Fruit fly (Drosophila melanogaster) whole organism, prepupa: Measurements from ENCODE around the gene Uba2.

Experiments used
- CG10631 ChIP-seq: fragments of 200-800 bp; sonication (Bioruptor generic); optimal IDR thresholded peaks from 2 replicates; lab custom pipeline; 2016; ENCODE audit warnings: missing biosample characterization, missing genetic modification characterization
- CG11762 ChIP-seq: fragments of 200-800 bp; sonication (Bioruptor generic); optimal IDR thresholded peaks from 3 replicates; lab custom pipeline; 2016; ENCODE audit warnings: missing biosample characterization, missing genetic modification characterization; ENCODE audit not compliant: insufficient read depth
- CG15336 ChIP-seq: fragments of 200-800 bp; sonication (Bioruptor generic); IDR thresholded peaks from 2 replicates; pipeline ENCODE4 v1.3.6; 2022; ENCODE audit warnings: missing biosample characterization, missing genetic modification characterization
- CG1621 ChIP-seq: fragments of 200-800 bp; sonication (Bioruptor generic); optimal IDR thresholded peaks from 3 replicates; lab custom pipeline; 2018; ENCODE audit warnings: missing biosample characterization, mild to moderate bottlenecking, missing genetic modification characterization
- CG16779 ChIP-seq: fragments of 200-800 bp; sonication (Bioruptor generic); optimal IDR thresholded peaks from 3 replicates; lab custom pipeline; 2017; ENCODE audit warnings: missing biosample characterization, mild to moderate bottlenecking, missing genetic modification characterization
- CG32006 ChIP-seq: fragments of 200-800 bp; sonication (Bioruptor generic); optimal IDR thresholded peaks from 3 replicates; lab custom pipeline; 2017; ENCODE audit warnings: missing biosample characterization, mild to moderate bottlenecking, missing genetic modification characterization
- CG34406 ChIP-seq: fragments of 200-800 bp; sonication (Bioruptor generic); optimal IDR thresholded peaks from 3 replicates; lab custom pipeline; 2016; ENCODE audit warnings: missing biosample characterization, missing genetic modification characterization
- CG3919 ChIP-seq: fragments of 200-800 bp; sonication (Bioruptor generic); optimal IDR thresholded peaks from 3 replicates; lab custom pipeline; 2016; ENCODE audit warnings: missing biosample characterization, missing genetic modification characterization
- CG4318 ChIP-seq: fragments of 200-800 bp; sonication (Bioruptor generic); optimal IDR thresholded peaks from 3 replicates; lab custom pipeline; 2017; ENCODE audit warnings: missing biosample characterization, mild to moderate bottlenecking, missing genetic modification characterization
- CG6163 ChIP-seq: fragments of 200-800 bp; sonication (Bioruptor generic); IDR thresholded peaks from 3 replicates; pipeline ENCODE4 v1.3.6; 2022; ENCODE audit warnings: missing biosample characterization, missing genetic modification characterization
- CG6276 ChIP-seq: fragments of 200-800 bp; sonication (Bioruptor generic); optimal IDR thresholded peaks from 2 replicates; lab custom pipeline; 2017; ENCODE audit warnings: missing biosample characterization, mild to moderate bottlenecking, missing genetic modification characterization
- CG6808 ChIP-seq: fragments of 200-800 bp; sonication (Bioruptor generic); optimal IDR thresholded peaks from 3 replicates; lab custom pipeline; 2017; ENCODE audit warnings: missing biosample characterization, missing genetic modification characterization, mild to moderate bottlenecking, moderate library complexity, missing genetic modification reagents
- CG6854 ChIP-seq: fragments of 200-800 bp; sonication (Bioruptor generic); optimal IDR thresholded peaks from 2 replicates; lab custom pipeline; 2017; ENCODE audit warnings: missing biosample characterization, mild to moderate bottlenecking, missing genetic modification characterization
- CG8119 ChIP-seq: fragments of 200-800 bp; sonication (Bioruptor generic); IDR thresholded peaks from 3 replicates; pipeline ENCODE4 v1.3.6; 2022; ENCODE audit warnings: missing biosample characterization, missing genetic modification characterization
- CG8319 ChIP-seq: fragments of 200-800 bp; sonication (Bioruptor generic); optimal IDR thresholded peaks from 3 replicates; lab custom pipeline; 2016; ENCODE audit warnings: missing biosample characterization, missing genetic modification characterization
- CG8632 ChIP-seq: fragments of 200-800 bp; sonication (Bioruptor generic); optimal IDR thresholded peaks from 3 replicates; lab custom pipeline; 2016; ENCODE audit warnings: missing biosample characterization, missing genetic modification characterization
- Eip93F ChIP-seq: fragments of 200-800 bp; sonication (Bioruptor generic); optimal IDR thresholded peaks from 2 replicates; lab custom pipeline; 2016; ENCODE audit warnings: missing biosample characterization, mild to moderate bottlenecking, missing genetic modification characterization
- Ets21C ChIP-seq: fragments of 200-800 bp; sonication (Bioruptor generic); optimal IDR thresholded peaks from 3 replicates; lab custom pipeline; 2016; ENCODE audit warnings: missing biosample characterization, missing genetic modification characterization
- Ets96B ChIP-seq: fragments of 200-800 bp; optimal IDR thresholded peaks from 2 replicates; lab custom pipeline; 2019; ENCODE audit warnings: missing biosample characterization, mild to moderate bottlenecking, missing genetic modification characterization, moderate library complexity
- Hr38 ChIP-seq: sonication (Bioruptor generic); optimal IDR thresholded peaks from 2 replicates; lab custom pipeline; 2016; ENCODE audit warnings: missing biosample characterization, missing genetic modification characterization
- Hr39 ChIP-seq: fragments of 200-800 bp; sonication (Bioruptor generic); optimal IDR thresholded peaks from 2 replicates; lab custom pipeline; 2016; ENCODE audit warnings: missing biosample characterization, missing genetic modification characterization
- Lpt ChIP-seq: fragments of 200-800 bp; sonication (Bioruptor generic); optimal IDR thresholded peaks from 3 replicates; lab custom pipeline; 2016; ENCODE audit warnings: missing biosample characterization, missing genetic modification characterization
- Met ChIP-seq: fragments of 200-800 bp; sonication (Bioruptor generic); optimal IDR thresholded peaks from 3 replicates; lab custom pipeline; 2016; ENCODE audit warnings: missing biosample characterization, missing genetic modification characterization
- OdsH ChIP-seq: fragments of 200-800 bp; sonication (Bioruptor generic); optimal IDR thresholded peaks from 3 replicates; lab custom pipeline; 2016; ENCODE audit warnings: missing biosample characterization, missing genetic modification characterization
- Smox ChIP-seq: fragments of 200-800 bp; sonication (Bioruptor generic); optimal IDR thresholded peaks from 3 replicates; lab custom pipeline; 2016; ENCODE audit warnings: missing biosample characterization, missing genetic modification characterization
- Sox102F ChIP-seq: fragments of 200-800 bp; sonication (Bioruptor generic); optimal IDR thresholded peaks from 2 replicates; lab custom pipeline; 2016; ENCODE audit warnings: missing biosample characterization, mild to moderate bottlenecking, missing genetic modification characterization
- Sox14 ChIP-seq: fragments of 200-800 bp; sonication (Bioruptor generic); optimal IDR thresholded peaks from 3 replicates; lab custom pipeline; 2016; ENCODE audit warnings: missing biosample characterization, missing genetic modification characterization
- Sox15 ChIP-seq: fragments of 200-800 bp; sonication (Bioruptor generic); optimal IDR thresholded peaks from 3 replicates; lab custom pipeline; 2016; ENCODE audit warnings: missing biosample characterization, missing genetic modification characterization
- cyc ChIP-seq: fragments of 200-800 bp; sonication (Bioruptor generic); optimal IDR thresholded peaks from 3 replicates; lab custom pipeline; 2016; ENCODE audit warnings: missing biosample characterization, missing genetic modification characterization
- dac ChIP-seq: fragments of 200-800 bp; sonication (Bioruptor generic); optimal IDR thresholded peaks from 2 replicates; lab custom pipeline; 2017; ENCODE audit warnings: missing biosample characterization, mild to moderate bottlenecking, missing genetic modification characterization
- eg ChIP-seq: fragments of 200-800 bp; sonication (Bioruptor generic); IDR thresholded peaks from 3 replicates; pipeline ENCODE4 v1.3.6; 2022; ENCODE audit warnings: missing biosample characterization, missing genetic modification characterization
- esn ChIP-seq: fragments of 200-800 bp; sonication (Bioruptor generic); optimal IDR thresholded peaks from 2 replicates; lab custom pipeline; 2016; ENCODE audit warnings: missing biosample characterization, mild to moderate bottlenecking, missing genetic modification characterization, moderate library complexity
- fd59A ChIP-seq: fragments of 200-800 bp; sonication (Bioruptor generic); optimal IDR thresholded peaks from 2 replicates; lab custom pipeline; 2017; ENCODE audit warnings: missing biosample characterization, mild to moderate bottlenecking, missing genetic modification characterization, missing genetic modification reagents
- fd85E ChIP-seq: fragments of 200-800 bp; sonication (Bioruptor generic); optimal IDR thresholded peaks from 3 replicates; lab custom pipeline; 2016; ENCODE audit warnings: missing biosample characterization, missing genetic modification characterization
- fkh ChIP-seq: fragments of 200-800 bp; sonication (Bioruptor generic); optimal IDR thresholded peaks from 3 replicates; lab custom pipeline; 2017; ENCODE audit warnings: missing biosample characterization, mild to moderate bottlenecking, missing genetic modification characterization, moderate library complexity
- pdm3 ChIP-seq: fragments of 200-800 bp; sonication (Bioruptor generic); optimal IDR thresholded peaks from 3 replicates; lab custom pipeline; 2016; ENCODE audit warnings: missing biosample characterization, missing genetic modification characterization
- spab ChIP-seq: fragments of 200-800 bp; sonication (Bioruptor generic); optimal IDR thresholded peaks from 2 replicates; lab custom pipeline; 2017; ENCODE audit warnings: missing biosample characterization, mild to moderate bottlenecking, missing genetic modification characterization, missing genetic modification reagents
- svp ChIP-seq: fragments of 200-800 bp; sonication (Bioruptor generic); peaks from one replicate; lab custom pipeline; 2016; ENCODE audit warnings: missing biosample characterization, missing genetic modification characterization

Gene Uba2

DNA sequence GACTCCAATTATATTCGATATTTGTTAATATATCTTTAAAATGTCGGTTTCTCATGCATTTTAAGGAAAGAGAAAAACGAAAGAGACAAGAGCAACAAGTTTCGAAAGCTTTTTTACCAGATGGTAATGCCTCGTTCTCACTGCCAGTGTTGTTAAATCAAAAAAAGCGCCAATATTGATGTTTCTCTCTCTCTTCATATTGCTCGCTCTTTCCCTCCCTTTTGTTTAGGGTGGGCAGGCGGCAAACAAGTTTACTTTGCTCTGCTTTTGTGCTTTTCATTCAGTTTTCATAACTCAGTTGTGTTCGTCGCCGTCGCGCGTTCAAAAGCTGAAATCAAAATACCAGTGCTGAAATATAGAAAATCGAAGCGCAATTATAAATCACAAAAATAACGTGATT, 45.8 kb downstream of the Uba2 start (continued):
- TF ChIP-seq Lpt (no peak), CG6276 (GFP tag; lab: Kevin White, UChicago) (no peak), Smox (GFP tag; lab: Kevin White, UChicago) (peak; percentile 28), CG3919 (peak; percentile 63), pdm3 (GFP tag; lab: Kevin White, UChicago) (peak; percentile 46), CG1621 (tag; lab: Kevin White, UChicago) (peak; percentile 16), CG6854 (GFP tag; lab: Kevin White, UChicago) (peak; percentile 71), CG10631 (GFP tag; lab: Kevin White, UChicago) (no peak), CG6163 (peak; percentile 74; the same call in 2 of the 3 replicates), OdsH (GFP tag; lab: Kevin White, UChicago) (peak; percentile 8), CG8632 (GFP tag; lab: Kevin White, UChicago) (peak; percentile 28), Sox15 (no peak), Hr38 (no peak), CG32006 (no peak), esn (GFP tag; lab: Kevin White, UChicago) (peak; percentile 58), CG11762 (peak; percentile 26)

dm6 chr3L:8080790-8081189, 46.8 kb downstream of the Uba2 start:
- TF ChIP-seq Ets21C (GFP tag; lab: Kevin White, UChicago) (no peak), fkh (GFP tag; lab: Kevin White, UChicago) (no peak), Lpt (no peak), svp (GFP tag; lab: Kevin White, UChicago) (no peak), spab (GFP tag; lab: Kevin White, UChicago) (no peak), CG16779 (no peak), CG8319 (GFP tag; lab: Kevin White, UChicago) (no peak), CG10631 (GFP tag; lab: Kevin White, UChicago) (no peak), CG8632 (GFP tag; lab: Kevin White, UChicago) (no peak), Eip93F (GFP tag; lab: Kevin White, UChicago) (no peak), cyc (GFP tag; lab: Kevin White, UChicago) (no peak), CG6854 (GFP tag; lab: Kevin White, UChicago) (no peak), CG11762 (no peak), Sox15 (no peak), Met (GFP tag; lab: Kevin White, UChicago) (no peak), fd59A (GFP tag; lab: Kevin White, UChicago) (no peak), dac (GFP tag; lab: Kevin White, UChicago) (no peak), eg (GFP tag; lab: Robert Waterston, UW) (no peak), OdsH (GFP tag; lab: Kevin White, UChicago) (no peak), CG15336 (GFP tag; lab: Robert Waterston, UW) (no peak)

dm6 chr3L:8079598-8079997, 48.0 kb downstream of the Uba2 start:
- TF ChIP-seq CG16779, result no peak
- TF ChIP-seq, all 60 proteins: peak for 0

dm6 chr3L:8077953-8078352, 49.7 kb downstream of the Uba2 start:
- TF ChIP-seq fd85E (GFP tag; lab: Kevin White, UChicago) (no peak), Sox14 (no peak), spab (GFP tag; lab: Kevin White, UChicago) (no peak), Ets21C (GFP tag; lab: Kevin White, UChicago) (no peak), CG6808 (no peak), CG3919 (no peak), CG8632 (GFP tag; lab: Kevin White, UChicago) (no peak), Smox (GFP tag; lab: Kevin White, UChicago) (no peak), Sox102F (GFP tag; lab: Kevin White, UChicago) (no peak), CG4318 (GFP tag; lab: Kevin White, UChicago) (no peak), CG34406 (no peak), CG15336 (GFP tag; lab: Robert Waterston, UW) (no peak), CG8119 (GFP tag; lab: Robert Waterston, UW) (no peak), Ets96B (tag; lab: Kevin White, UChicago) (no peak), CG6163 (no peak), Hr39 (GFP tag; lab: Kevin White, UChicago) (no peak), fkh (GFP tag; lab: Kevin White, UChicago) (no peak)
- TF ChIP-seq, all 60 proteins: peak for 0
